Fruit fly (Drosophila melanogaster) Kc167 (cell line): ENCODE measurements around the gene SLC22A.

ENCODE experiments used
- Myc ChIP-seq: fragments of >200 bp; optimal IDR thresholded peaks from 2 replicates; lab custom pipeline; 2017; ENCODE audit warnings: missing external identifiers
- Sin3A ChIP-seq: fragments of >200 bp; optimal IDR thresholded peaks from 2 replicates; lab custom pipeline; 2018; ENCODE audit warnings: missing external identifiers
- h ChIP-seq: fragments of >200 bp; optimal IDR thresholded peaks from 3 replicates; lab custom pipeline; 2018; ENCODE audit warnings: missing external identifiers
- insv ChIP-seq: fragments of >200 bp; optimal IDR thresholded peaks from 3 replicates; lab custom pipeline; 2018; ENCODE audit warnings: missing external identifiers
- psq ChIP-seq: fragments of >200 bp; optimal IDR thresholded peaks from 2 replicates; lab custom pipeline; 2017; ENCODE audit warnings: missing external identifiers
- ttk ChIP-seq: sonication (Bioruptor generic); optimal IDR thresholded peaks from 2 replicates; lab custom pipeline; 2017; ENCODE audit warnings: missing external identifiers

The SLC22A gene

DNA sequence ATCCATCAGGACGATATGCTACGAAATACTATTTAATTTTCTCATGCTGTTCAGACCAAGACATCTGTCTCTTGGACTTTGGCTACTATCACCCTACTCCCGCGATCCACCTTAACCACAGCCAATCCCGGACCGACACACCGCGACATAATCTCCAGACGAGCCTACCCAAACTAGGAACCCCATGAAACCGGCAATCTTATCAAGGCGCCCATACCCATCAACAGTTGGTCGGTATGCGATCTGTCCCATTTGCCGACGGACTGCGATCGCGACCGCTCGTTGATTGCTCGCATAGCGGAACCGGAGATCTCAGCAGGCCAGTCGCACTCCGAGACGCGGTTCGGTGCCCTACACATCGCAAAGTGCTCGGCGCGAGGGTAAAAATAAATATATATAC, at the start of gene SLC22A:
SLC22A (plus strand) TSS at position 243 of the 400 bp plus-strand sequence.
- TF ChIP-seq h (lab: Kevin White, UChicago) (no peak), Myc (lab: Kevin White, UChicago) (no peak), insv (lab: Kevin White, UChicago) (no peak), psq (lab: Kevin White, UChicago) (no peak), Sin3A (lab: Kevin White, UChicago) (no peak), ttk (lab: Kevin White, UChicago) (no peak)

DNA sequence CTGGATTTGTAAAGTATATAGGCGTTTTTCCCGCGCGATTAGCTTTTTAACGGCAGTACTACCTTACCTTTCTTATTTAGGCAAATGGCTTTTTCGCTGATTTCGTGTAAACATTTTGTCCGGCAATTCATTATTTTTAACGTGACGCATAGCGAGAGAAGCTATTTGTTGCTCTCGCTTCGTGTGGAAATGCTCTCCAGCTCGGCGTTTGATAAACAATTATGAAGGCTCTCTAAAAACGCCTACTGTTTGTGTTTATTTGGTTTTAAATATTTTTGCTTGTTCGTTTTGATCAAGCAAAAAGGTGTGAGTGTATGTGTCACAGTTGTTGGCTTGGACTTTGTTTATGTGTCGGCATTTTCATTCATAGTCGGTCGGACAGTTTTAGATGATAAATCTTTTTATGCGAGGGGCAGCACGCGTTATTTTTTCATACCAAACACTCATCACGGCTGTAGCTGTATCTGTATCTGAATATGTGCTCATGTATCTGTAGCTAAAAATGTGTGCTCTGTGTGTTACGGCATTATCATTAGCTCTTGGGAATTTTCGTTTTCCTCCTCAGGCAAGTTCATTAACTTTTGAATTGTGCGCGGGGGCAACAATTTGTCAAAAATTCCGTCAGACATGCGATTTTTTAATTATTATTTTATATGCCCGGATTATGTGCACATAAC, 47.5 kb upstream of the SLC22A start:
- TF ChIP-seq ttk (lab: Kevin White, UChicago): no peak
- TF ChIP-seq Myc (lab: Kevin White, UChicago): no peak

DNA sequence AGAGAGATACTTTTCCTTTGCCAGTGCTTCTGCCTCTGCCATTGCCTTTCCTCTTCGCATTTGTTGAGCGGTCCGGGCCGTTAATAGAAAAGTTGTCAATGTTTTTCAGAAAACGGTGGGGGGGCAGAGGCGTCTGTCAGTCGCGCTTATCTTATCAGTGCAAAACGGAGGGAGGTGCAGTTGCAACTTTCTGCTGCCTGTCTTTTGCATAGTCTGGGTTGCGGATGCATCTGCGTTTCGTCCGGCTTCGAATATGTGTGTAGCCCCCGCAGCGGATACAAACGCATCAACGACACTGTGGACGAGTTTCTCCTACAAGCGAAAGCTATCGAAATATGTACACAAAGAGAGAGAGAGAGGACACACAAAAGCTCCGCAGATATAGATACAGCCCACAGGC, 44.9 kb upstream of the SLC22A start:
- TF ChIP-seq ttk (lab: Kevin White, UChicago): no peak
- no peak for TF ChIP-seq Sin3A (lab: Kevin White, UChicago)
- no peak for TF ChIP-seq Myc (lab: Kevin White, UChicago)
- no peak for TF ChIP-seq insv (lab: Kevin White, UChicago)
- no peak for TF ChIP-seq psq (lab: Kevin White, UChicago)
- no peak for TF ChIP-seq h (lab: Kevin White, UChicago)

DNA sequence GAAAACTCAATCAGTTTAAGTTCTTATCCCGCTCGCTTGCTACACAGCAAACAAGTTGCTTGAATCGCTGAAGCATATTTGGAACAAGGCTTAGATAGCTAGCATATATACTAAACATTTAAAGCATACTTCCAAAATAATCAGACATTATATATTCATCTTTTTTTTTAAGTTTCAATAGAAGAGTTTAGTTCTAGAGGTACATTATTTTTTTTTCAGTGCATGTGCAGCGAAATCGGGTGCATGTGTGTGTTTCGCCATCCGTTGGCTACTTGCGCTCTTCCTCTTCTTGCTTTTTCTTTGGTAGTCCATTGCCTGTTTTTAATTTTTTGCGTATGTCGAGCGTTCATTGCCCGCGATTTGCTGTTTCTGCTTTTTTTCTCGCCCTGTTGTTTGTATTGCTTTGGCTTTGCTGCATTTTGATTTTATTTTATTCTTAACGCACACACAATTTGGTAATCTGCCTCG, 43.2 kb upstream of the SLC22A start:
- TF ChIP-seq h (lab: Kevin White, UChicago) (no peak), Myc (lab: Kevin White, UChicago) (no peak), psq (lab: Kevin White, UChicago) (no peak), ttk (lab: Kevin White, UChicago) (no peak), Sin3A (lab: Kevin White, UChicago) (no peak), insv (lab: Kevin White, UChicago) (no peak)

DNA sequence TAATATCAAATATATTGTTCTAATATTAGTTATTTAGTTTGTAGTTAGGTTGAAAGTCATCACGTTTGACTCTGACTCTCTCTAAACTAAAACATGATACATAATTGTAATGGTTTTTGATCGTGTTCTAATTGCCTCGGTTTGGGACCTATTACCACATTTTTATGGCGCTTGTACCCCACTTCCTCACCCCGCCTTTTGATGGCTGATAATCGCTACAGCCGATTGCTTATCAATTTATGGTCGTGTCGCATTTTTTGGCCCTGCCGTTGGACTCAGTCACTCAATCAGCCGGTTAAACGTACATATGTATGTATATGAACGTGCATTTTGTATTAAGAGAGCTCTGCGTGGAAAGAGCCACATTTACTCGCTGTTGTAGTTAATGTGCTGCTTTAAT, 42.3 kb upstream of the SLC22A start:
- TF ChIP-seq Myc (lab: Kevin White, UChicago) (no peak), insv (lab: Kevin White, UChicago) (no peak), ttk (lab: Kevin White, UChicago) (no peak), psq (lab: Kevin White, UChicago) (no peak), Sin3A (lab: Kevin White, UChicago) (no peak), h (lab: Kevin White, UChicago) (no peak)

DNA sequence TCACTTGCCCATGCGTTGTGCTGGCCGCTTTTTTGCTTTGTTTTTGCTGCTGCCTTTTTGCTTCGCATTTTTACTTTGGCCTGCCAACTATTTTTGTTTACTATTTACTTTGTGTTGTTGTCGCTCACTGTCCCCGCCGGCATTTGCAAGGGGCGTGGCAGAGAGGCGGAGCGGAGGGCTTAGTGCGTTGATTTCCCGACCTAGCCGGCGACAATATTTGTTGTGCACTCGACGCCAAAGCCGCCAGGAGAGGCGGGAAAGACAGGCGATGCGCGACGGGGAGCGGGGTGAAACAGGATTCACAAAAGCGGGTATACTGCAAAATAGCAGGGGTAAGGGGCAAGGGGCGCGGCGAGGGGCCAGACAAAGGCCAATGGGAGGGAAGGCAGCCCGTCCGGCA, 41.8 kb upstream of the SLC22A start:
- no peak for TF ChIP-seq Myc (lab: Kevin White, UChicago)
- TF ChIP-seq insv (lab: Kevin White, UChicago): no peak
- TF ChIP-seq h (lab: Kevin White, UChicago): no peak
- TF ChIP-seq ttk (lab: Kevin White, UChicago): no peak
- TF ChIP-seq Sin3A (lab: Kevin White, UChicago): no peak
- TF ChIP-seq psq (lab: Kevin White, UChicago): no peak

DNA sequence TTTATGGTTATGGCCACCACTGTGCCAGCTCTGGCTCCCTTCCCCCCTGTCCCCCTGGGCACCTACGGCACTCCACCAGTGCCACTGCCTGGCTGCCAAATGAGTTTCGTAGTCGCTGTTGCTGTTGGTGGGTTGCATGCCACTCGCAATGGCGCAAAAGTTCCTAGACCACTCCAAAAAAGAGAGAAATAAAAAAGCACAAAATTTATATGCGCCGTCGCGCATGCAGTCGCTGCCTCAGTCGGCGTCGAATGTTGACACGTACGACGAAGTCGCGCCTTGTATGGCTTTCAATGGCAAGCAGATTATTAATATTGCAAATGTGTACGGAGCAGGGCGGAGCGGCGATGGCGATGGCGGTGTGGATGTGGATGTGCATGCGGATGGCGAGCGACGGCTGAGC, 40.8 kb upstream of the SLC22A start:
- no peak for TF ChIP-seq insv (lab: Kevin White, UChicago)
- TF ChIP-seq Sin3A (lab: Kevin White, UChicago): no peak
- no peak for TF ChIP-seq Myc (lab: Kevin White, UChicago)
- no peak for TF ChIP-seq h (lab: Kevin White, UChicago)
- TF ChIP-seq ttk (lab: Kevin White, UChicago): no peak
- TF ChIP-seq psq (lab: Kevin White, UChicago): no peak

DNA sequence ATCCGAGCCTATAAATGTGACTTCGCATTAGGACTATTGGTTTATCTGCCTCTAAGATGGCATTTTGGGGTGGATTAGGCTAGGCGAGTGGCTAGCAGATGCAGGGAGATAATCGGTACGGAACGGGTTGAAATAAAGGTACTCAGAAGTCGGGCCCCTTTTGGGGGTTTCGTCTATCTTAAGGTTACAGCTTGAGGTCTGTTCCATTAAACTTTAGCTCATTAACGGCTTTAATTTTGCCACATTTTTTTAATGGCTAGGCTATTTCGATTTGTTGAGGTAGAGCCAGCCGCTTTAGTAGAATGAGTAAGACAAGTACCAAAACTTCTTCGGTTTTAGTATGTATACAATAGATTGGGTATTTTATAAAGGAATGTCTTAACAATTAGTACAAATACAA, 40.4 kb upstream of the SLC22A start:
- no peak for TF ChIP-seq ttk (lab: Kevin White, UChicago)
- no peak for TF ChIP-seq h (lab: Kevin White, UChicago)
- no peak for TF ChIP-seq Sin3A (lab: Kevin White, UChicago)
- TF ChIP-seq psq (lab: Kevin White, UChicago): no peak
- no peak for TF ChIP-seq Myc (lab: Kevin White, UChicago)
- TF ChIP-seq insv (lab: Kevin White, UChicago): no peak

DNA sequence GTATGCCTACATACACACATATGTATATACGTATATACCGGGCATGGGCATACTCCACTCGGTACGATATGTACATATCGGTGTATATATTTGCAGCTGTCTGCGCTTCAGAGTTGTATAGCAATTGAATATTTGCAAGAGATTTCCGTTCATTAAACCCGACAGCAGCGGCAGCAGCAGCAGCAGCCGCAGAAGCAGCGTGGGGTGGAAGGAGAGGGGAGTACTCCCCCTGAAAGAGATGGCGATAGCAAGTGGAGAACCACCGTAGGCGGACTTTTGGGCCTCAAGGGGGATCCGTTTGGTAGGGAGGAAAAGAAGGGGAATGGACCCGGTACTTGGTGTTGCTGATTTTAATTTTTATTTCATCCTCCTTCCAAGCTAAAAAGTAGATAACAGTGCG, 39.7 kb upstream of the SLC22A start:
- TF ChIP-seq h (lab: Kevin White, UChicago): no peak
- TF ChIP-seq Myc (lab: Kevin White, UChicago): no peak
- TF ChIP-seq Sin3A (lab: Kevin White, UChicago): no peak
- TF ChIP-seq ttk (lab: Kevin White, UChicago): no peak
- TF ChIP-seq psq (lab: Kevin White, UChicago): no peak

DNA sequence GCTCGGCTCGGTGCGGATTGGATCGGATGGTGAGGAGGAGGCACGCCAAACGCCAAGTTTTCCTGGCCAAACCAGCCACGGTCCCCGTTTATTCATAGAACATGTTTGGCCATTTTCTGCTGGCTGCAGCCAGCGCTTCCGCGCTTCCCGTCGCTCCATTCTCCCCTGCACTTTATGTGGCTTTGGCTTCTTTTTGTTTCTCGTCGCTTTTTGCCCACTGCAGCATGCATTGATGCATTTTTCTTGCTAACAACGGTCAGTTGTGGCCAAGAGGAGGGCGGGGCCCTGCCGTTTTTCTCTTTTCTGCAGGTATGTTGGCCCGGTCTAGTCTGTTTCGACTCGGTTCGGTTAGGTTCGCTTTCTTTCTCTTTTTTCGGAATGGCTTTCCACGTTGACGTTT, 38.3 kb upstream of the SLC22A start:
- TF ChIP-seq insv (lab: Kevin White, UChicago) (no peak), psq (lab: Kevin White, UChicago) (no peak), ttk (lab: Kevin White, UChicago) (no peak), Sin3A (lab: Kevin White, UChicago) (no peak), h (lab: Kevin White, UChicago) (no peak), Myc (lab: Kevin White, UChicago) (no peak)

DNA sequence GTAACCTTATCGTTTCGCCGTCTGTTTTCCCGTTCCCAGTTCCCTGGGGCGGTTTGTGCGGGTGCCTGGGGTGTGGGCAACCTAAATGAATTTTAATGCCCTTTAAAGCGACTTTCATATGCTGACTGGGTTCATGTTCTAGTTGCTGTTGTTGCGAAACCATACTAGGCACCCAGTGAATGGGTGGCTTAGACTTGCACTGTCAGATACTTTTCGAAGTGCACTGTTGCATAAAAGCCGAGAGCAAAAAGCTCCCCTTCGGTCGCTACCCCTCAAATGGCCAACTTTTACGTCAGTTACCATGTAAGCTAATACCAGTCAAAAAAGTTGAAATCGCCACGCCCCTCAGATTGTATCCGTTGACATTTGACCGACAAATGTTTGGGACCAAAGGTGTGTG, 35.0 kb upstream of the SLC22A start:
- TF ChIP-seq psq (lab: Kevin White, UChicago) (no peak), ttk (lab: Kevin White, UChicago) (no peak), Sin3A (lab: Kevin White, UChicago) (no peak), insv (lab: Kevin White, UChicago) (no peak), h (lab: Kevin White, UChicago) (no peak), Myc (lab: Kevin White, UChicago) (no peak)

DNA sequence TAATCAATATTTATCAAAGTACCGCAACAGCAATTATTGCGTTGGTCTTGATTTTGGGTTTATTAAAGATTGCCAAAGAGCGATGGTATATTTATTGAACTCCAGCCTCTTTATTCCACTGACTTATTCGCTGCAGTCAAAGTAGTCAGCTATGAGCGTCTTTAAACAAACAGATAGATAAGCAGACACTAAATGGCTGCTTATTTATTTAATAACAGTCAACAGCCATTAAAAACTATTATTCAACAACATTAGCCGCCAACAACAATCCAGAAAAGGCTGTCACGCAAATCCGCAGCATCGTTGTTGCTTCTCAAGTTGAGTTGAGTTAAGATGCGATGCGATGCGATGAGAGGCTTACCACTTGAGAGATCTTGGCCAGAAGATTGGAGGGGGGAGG, 25.6 kb upstream of the SLC22A start:
- no peak for TF ChIP-seq psq (lab: Kevin White, UChicago)
- TF ChIP-seq Sin3A (lab: Kevin White, UChicago): no peak
- TF ChIP-seq insv (lab: Kevin White, UChicago): no peak
- TF ChIP-seq h (lab: Kevin White, UChicago): no peak
- no peak for TF ChIP-seq Myc (lab: Kevin White, UChicago)
- TF ChIP-seq ttk (lab: Kevin White, UChicago): no peak
